Worm (Caenorhabditis elegans) whole organism, L1 larva: Measurements from ENCODE around the gene F55A11.7.
A peak's percentile ranks its signal among the peaks of the same experiment; 100 is the strongest.

Source experiments
- C04F5.9 ChIP-seq: sonication (generic microtip); optimal IDR thresholded peaks from 2 replicates; lab custom pipeline; 2016; ENCODE audit warnings: missing genetic modification characterization, missing compliant biosample characterization
- C34B4.2 ChIP-seq: sonication (generic microtip); optimal IDR thresholded peaks from 2 replicates; lab custom pipeline; 2017; ENCODE audit warnings: mild to moderate bottlenecking, missing genetic modification characterization, missing compliant biosample characterization
- F16B12.6 ChIP-seq: fragments of 150-350 bp; optimal IDR thresholded peaks from 2 replicates; lab custom pipeline; 2014; ENCODE audit warnings: missing biosample characterization, missing genetic modification characterization
- alr-1 ChIP-seq: fragments of 200-800 bp; sonication (Bioruptor generic); optimal IDR thresholded peaks from 2 replicates; lab custom pipeline; 2018; ENCODE audit warnings: borderline replicate concordance, mild to moderate bottlenecking, missing genetic modification characterization, missing compliant biosample characterization
- ama-1 ChIP-seq: fragments of 150-350 bp; optimal IDR thresholded peaks from 2 replicates; lab custom pipeline; 2014
- blmp-1 ChIP-seq: fragments of 150-350 bp; optimal IDR thresholded peaks from 2 replicates; lab custom pipeline; 2014; ENCODE audit warnings: missing biosample characterization, missing genetic modification characterization
- ceh-8 ChIP-seq: fragments of 200-800 bp; sonication (Bioruptor generic); optimal IDR thresholded peaks from 2 replicates; lab custom pipeline; 2018; ENCODE audit warnings: mild to moderate bottlenecking, missing genetic modification characterization, moderate library complexity, missing compliant biosample characterization
- ceh-82 ChIP-seq, 3 experiments: fragments of 150-350 bp in 1 of 3; sonication (generic microtip) in 2 of 3; optimal IDR thresholded peaks; 2 replicates each; lab custom pipeline; 2014 to 2017; ENCODE audit warnings: missing biosample characterization in 3 of 3, missing genetic modification characterization in 3 of 3
- ceh-88 ChIP-seq: fragments of 200-800 bp; sonication (Bioruptor generic); IDR thresholded peaks from 2 replicates; pipeline ENCODE4 v1.3.6; 2022; ENCODE audit warnings: missing genetic modification characterization, missing compliant biosample characterization
- ceh-90 ChIP-seq: sonication (generic microtip); optimal IDR thresholded peaks from 2 replicates; lab custom pipeline; 2016; ENCODE audit warnings: missing genetic modification characterization, missing compliant biosample characterization
- ces-1 ChIP-seq: fragments of 150-350 bp; optimal IDR thresholded peaks from 2 replicates; lab custom pipeline; 2014; ENCODE audit warnings: missing biosample characterization, missing genetic modification reagents, missing genetic modification characterization
- elt-3 ChIP-seq, 6 experiments: fragments of 150-350 bp in 1 of 6; sonication (generic microtip); optimal IDR thresholded peaks; 2 replicates each; lab custom pipeline; 2017 to 2018; ENCODE audit warnings: missing biosample characterization in 6 of 6, missing genetic modification characterization in 6 of 6, inconsistent platforms in 1 of 6
- ets-5 ChIP-seq: fragments of 200-800 bp; sonication (Bioruptor generic); IDR thresholded peaks from 2 replicates; pipeline ENCODE4 v1.3.6; 2022; ENCODE audit warnings: missing genetic modification characterization, missing compliant biosample characterization
- fkh-10 ChIP-seq: sonication (generic microtip); optimal IDR thresholded peaks from 2 replicates; lab custom pipeline; 2017; ENCODE audit warnings: missing biosample characterization, missing genetic modification reagents, missing genetic modification characterization
- fkh-4 ChIP-seq: sonication (generic microtip); optimal IDR thresholded peaks from 2 replicates; lab custom pipeline; 2016; ENCODE audit warnings: missing compliant biosample characterization, missing genetic modification characterization, borderline replicate concordance
- fkh-8 ChIP-seq: sonication (generic microtip); optimal IDR thresholded peaks from 2 replicates; lab custom pipeline; 2016; ENCODE audit warnings: mild to moderate bottlenecking, missing genetic modification characterization, missing compliant biosample characterization
- irx-1 ChIP-seq: sonication (generic microtip); optimal IDR thresholded peaks from 2 replicates; lab custom pipeline; 2016; ENCODE audit warnings: missing genetic modification characterization, missing compliant biosample characterization
- isw-1 ChIP-seq: fragments of 200-800 bp; sonication (Bioruptor generic); IDR thresholded peaks from 2 replicates; pipeline ENCODE4 v1.3.6; 2022; ENCODE audit warnings: missing genetic modification characterization, missing compliant biosample characterization
- jun-1 ChIP-seq: fragments of 150-350 bp; optimal IDR thresholded peaks from 2 replicates; lab custom pipeline; 2014; ENCODE audit warnings: missing biosample characterization, missing genetic modification reagents, missing genetic modification characterization
- lin-13 ChIP-seq: fragments of 150-350 bp; optimal IDR thresholded peaks from 2 replicates; lab custom pipeline; 2014; ENCODE audit warnings: missing biosample characterization, missing genetic modification reagents, missing genetic modification characterization
- lin-14 ChIP-seq: fragments of 200-800 bp; sonication (Bioruptor generic); optimal IDR thresholded peaks from 2 replicates; lab custom pipeline; 2018; ENCODE audit warnings: mild to moderate bottlenecking, missing genetic modification characterization, moderate library complexity, missing compliant biosample characterization
- lin-15B ChIP-seq: fragments of 150-350 bp; sonication (generic microtip); optimal IDR thresholded peaks from 3 replicates; lab custom pipeline; 2014; ENCODE audit warnings: missing biosample characterization, missing genetic modification characterization
- lin-35 ChIP-seq, 2 experiments: fragments of 150-350 bp; optimal IDR thresholded peaks; 2 replicates each; lab custom pipeline; 2014; ENCODE audit warnings: missing biosample characterization in 2 of 2, missing genetic modification characterization in 2 of 2, missing genetic modification reagents in 2 of 2
- lin-39 ChIP-seq: fragments of 150-350 bp; optimal IDR thresholded peaks from 2 replicates; lab custom pipeline; 2014; ENCODE audit warnings: missing biosample characterization, missing genetic modification reagents, missing genetic modification characterization
- lir-3 ChIP-seq: sonication (generic microtip); optimal IDR thresholded peaks from 2 replicates; lab custom pipeline; 2016; ENCODE audit warnings: mild to moderate bottlenecking, missing genetic modification characterization, moderate library complexity, missing compliant biosample characterization; ENCODE audit not compliant: poor library complexity
- lsy-2 ChIP-seq, 2 experiments: fragments of 150-350 bp; optimal IDR thresholded peaks; 2 replicates each; lab custom pipeline; 2014; ENCODE audit warnings: missing biosample characterization in 2 of 2, missing genetic modification characterization in 2 of 2
- mdl-1 ChIP-seq, 2 experiments: fragments of 150-350 bp; optimal IDR thresholded peaks; 2 replicates each; lab custom pipeline; 2014 to 2017; ENCODE audit warnings: missing biosample characterization in 2 of 2, missing genetic modification characterization in 2 of 2, inconsistent platforms in 1 of 2
- mef-2 ChIP-seq: fragments of 150-350 bp; optimal IDR thresholded peaks from 2 replicates; lab custom pipeline; 2014; ENCODE audit warnings: missing biosample characterization, missing genetic modification characterization
- mep-1 ChIP-seq: fragments of 150-350 bp; optimal IDR thresholded peaks from 2 replicates; lab custom pipeline; 2014; ENCODE audit warnings: missing biosample characterization, missing genetic modification characterization
- nhr-12 ChIP-seq: sonication (generic microtip); optimal IDR thresholded peaks from 2 replicates; lab custom pipeline; 2017; ENCODE audit warnings: missing biosample characterization, missing genetic modification characterization
- nhr-47 ChIP-seq: sonication (generic microtip); optimal IDR thresholded peaks from 2 replicates; lab custom pipeline; 2016; ENCODE audit warnings: mild to moderate bottlenecking, missing genetic modification characterization, moderate library complexity, missing compliant biosample characterization
- nhr-71 ChIP-seq: sonication (generic microtip); optimal IDR thresholded peaks from 2 replicates; lab custom pipeline; 2016; ENCODE audit warnings: mild to moderate bottlenecking, missing genetic modification characterization, moderate library complexity, missing compliant biosample characterization
- nhr-76 ChIP-seq: sonication (generic microtip); optimal IDR thresholded peaks from 2 replicates; lab custom pipeline; 2017; ENCODE audit warnings: missing biosample characterization, missing genetic modification characterization
- nhr-85 ChIP-seq: sonication (generic microtip); peaks from one replicate; lab custom pipeline; 2016; ENCODE audit warnings: missing genetic modification characterization, inconsistent platforms, missing compliant biosample characterization
- pax-3 ChIP-seq: fragments of 200-800 bp; sonication (Bioruptor generic); optimal IDR thresholded peaks from 2 replicates; lab custom pipeline; 2018; ENCODE audit warnings: mild to moderate bottlenecking, missing genetic modification characterization, moderate library complexity, missing compliant biosample characterization
- pqm-1 ChIP-seq: sonication (generic microtip); optimal IDR thresholded peaks from 3 replicates; lab custom pipeline; 2017; ENCODE audit warnings: missing biosample characterization, missing genetic modification characterization
- rnt-1 ChIP-seq: sonication (generic microtip); optimal IDR thresholded peaks from 2 replicates; lab custom pipeline; 2016; ENCODE audit warnings: mild to moderate bottlenecking, missing genetic modification characterization, moderate library complexity, missing compliant biosample characterization
- sptf-1 ChIP-seq: fragments of 150-350 bp; optimal IDR thresholded peaks from 2 replicates; lab custom pipeline; 2014; ENCODE audit warnings: missing biosample characterization, missing genetic modification characterization
- sup-37 ChIP-seq: fragments of 200-800 bp; sonication (Bioruptor generic); optimal IDR thresholded peaks from 2 replicates; lab custom pipeline; 2018; ENCODE audit warnings: mild to moderate bottlenecking, missing genetic modification characterization, missing compliant biosample characterization
- swsn-7 ChIP-seq: sonication (generic microtip); optimal IDR thresholded peaks from 2 replicates; lab custom pipeline; 2016; ENCODE audit warnings: missing genetic modification characterization, missing compliant biosample characterization
- unc-62 ChIP-seq: fragments of 150-350 bp; optimal IDR thresholded peaks from 2 replicates; lab custom pipeline; 2014; ENCODE audit warnings: missing biosample characterization, missing genetic modification reagents, missing genetic modification characterization
- zip-4 ChIP-seq: fragments of 200-800 bp; sonication (Bioruptor generic); optimal IDR thresholded peaks from 2 replicates; lab custom pipeline; 2018; ENCODE audit warnings: mild to moderate bottlenecking, missing genetic modification characterization, moderate library complexity, missing compliant biosample characterization
- ztf-11 ChIP-seq, 2 experiments: sonication (generic microtip); optimal IDR thresholded peaks; 2 replicates each; lab custom pipeline; 2016 to 2017; ENCODE audit warnings: missing genetic modification characterization in 2 of 2, missing biosample characterization in 1 of 2, missing compliant biosample characterization in 1 of 2

The F55A11.7 gene

ce11 chrV:11795352-11795751 lies 8.1 kb upstream of the F55A11.7 start (continued):
- no peak for TF ChIP-seq ceh-88 (GFP tag; lab: Robert Waterston, UW)
- no peak for TF ChIP-seq ces-1 (GFP tag; lab: Kevin White, UChicago)
- TF ChIP-seq, all 84 proteins: peak for 14

- TF ChIP-seq ceh-82 (tag; optimal IDR thresholded peaks at IDR 0.05; lab: Kevin White, UChicago): no peak
- TF ChIP-seq irx-1 (tag; lab: Kevin White, UChicago): no peak
- no peak for TF ChIP-seq C04F5.9 (tag; lab: Kevin White, UChicago)
- no peak for TF ChIP-seq fkh-10 (GFP tag; lab: Kevin White, UChicago)
- TF ChIP-seq zip-4 (GFP tag; lab: Kevin White, UChicago): no peak
- no peak for TF ChIP-seq blmp-1 (tag; lab: Kevin White, UChicago)
- no peak for TF ChIP-seq ztf-11 (tag; optimal IDR thresholded peaks at IDR 0.05; lab: Kevin White, UChicago)
- TF ChIP-seq alr-1: no peak
- TF ChIP-seq lin-14: no peak
- no peak for TF ChIP-seq ama-1
- TF ChIP-seq ceh-8 (GFP tag; lab: Kevin White, UChicago): no peak
- no peak for TF ChIP-seq nhr-47 (tag; lab: Kevin White, UChicago)
- TF ChIP-seq C34B4.2: no peak
- no peak for TF ChIP-seq pax-3 (tag; lab: Kevin White, UChicago)
- no peak for TF ChIP-seq ces-1 (GFP tag; lab: Kevin White, UChicago)
- no peak for TF ChIP-seq mef-2
- no peak for TF ChIP-seq nhr-76 (tag; lab: Kevin White, UChicago)
- TF ChIP-seq F16B12.6: no peak
- no peak for TF ChIP-seq swsn-7 (tag; lab: Kevin White, UChicago)
- TF ChIP-seq, all 84 proteins: peak for 0
These were observed 6.9 kb upstream of the F55A11.7 start for ce11 chrV:11794172-11794571.

ce11 chrV:11789474-11789873 lies 2.2 kb upstream of the F55A11.7 start, which contains the start of gene D2023.1:
Gene D2023.1 (plus strand): TSS chrV:11789550.
- TF ChIP-seq lin-15B (tag; lab: Kevin White, UChicago): no peak

ce11 chrV:11787742-11788238 lies 547 bp upstream of the F55A11.7 start, which contains the start of gene F55A11.8:
Gene F55A11.8 (plus strand): TSS chrV:11788188.
- TF ChIP-seq zip-4 (GFP tag; lab: Kevin White, UChicago): no peak
- TF ChIP-seq alr-1: no peak
- peak; percentile 23 for TF ChIP-seq nhr-85 (tag; lab: Kevin White, UChicago)
- TF ChIP-seq lsy-2 (tag; optimal IDR thresholded peaks at IDR 0.05; lab: Kevin White, UChicago): no peak

ce11 chrV:11782809-11783440 lies 4.3 kb downstream of the F55A11.7 start, which contains the start of gene F55A11.11:
Gene F55A11.11 (plus strand): TSS chrV:11783149.
- no peak for TF ChIP-seq lin-39 (tag; lab: Kevin White, UChicago)
- peak; percentile 42 for TF ChIP-seq mep-1 (tag; lab: Kevin White, UChicago)
- TF ChIP-seq ets-5: no peak
- TF ChIP-seq isw-1 (GFP tag; lab: Robert Waterston, UW): no peak
- TF ChIP-seq C04F5.9 (tag; lab: Kevin White, UChicago): no peak
- no peak for TF ChIP-seq lin-15B (tag; lab: Kevin White, UChicago)
- peak; percentile 82 for TF ChIP-seq rnt-1 (tag; lab: Kevin White, UChicago)
- no peak for TF ChIP-seq sptf-1 (tag; lab: Kevin White, UChicago)
- peak; percentile 63 to 81 for TF ChIP-seq lin-35 (GFP tag; optimal IDR thresholded peaks at IDR 0.05; lab: Kevin White, UChicago)
- TF ChIP-seq lin-13 (GFP tag; lab: Kevin White, UChicago): peak; percentile 11
- peak in 1 of 2 experiments; percentile 23 for TF ChIP-seq ztf-11 (tag; optimal IDR thresholded peaks at IDR 0.05; lab: Kevin White, UChicago)
- TF ChIP-seq fkh-8 (tag; lab: Kevin White, UChicago): peak; percentile 47
- TF ChIP-seq pqm-1 (tag; lab: Kevin White, UChicago): peak; percentile 14
- peak; percentile 39 for TF ChIP-seq lir-3 (tag; lab: Kevin White, UChicago)
- TF ChIP-seq fkh-4 (tag; lab: Kevin White, UChicago): no peak
- no peak for TF ChIP-seq ceh-8 (GFP tag; lab: Kevin White, UChicago)
- peak; percentile 23 for TF ChIP-seq sup-37 (GFP tag; lab: Kevin White, UChicago)
- peak in 2 of 6 experiments; percentile 3 to 54 for TF ChIP-seq elt-3 (tag; optimal IDR thresholded peaks at IDR 0.05; lab: Kevin White, UChicago)
- TF ChIP-seq nhr-12: peak; percentile 9
- no peak for TF ChIP-seq unc-62
- peak in 1 of 2 experiments; percentile 72 for TF ChIP-seq mdl-1 (tag; optimal IDR thresholded peaks at IDR 0.05; lab: Kevin White, UChicago)
- TF ChIP-seq nhr-71 (tag; lab: Kevin White, UChicago): peak; percentile 80
- TF ChIP-seq jun-1: peak; percentile 35
- peak; percentile 47 to 67 (median 55) for TF ChIP-seq ceh-82 (tag; optimal IDR thresholded peaks at IDR 0.05; lab: Kevin White, UChicago)
- peak; percentile 56 for TF ChIP-seq pax-3 (tag; lab: Kevin White, UChicago)
- TF ChIP-seq ceh-90 (tag; lab: Kevin White, UChicago): no peak
- TF ChIP-seq lin-14: peak; percentile 52
